Fruit fly (Drosophila melanogaster) whole organism, embryonic: ENCODE measurements around the gene Mip.

Experiments used
- Adf1 ChIP-seq: fragments of 200-800 bp; sonication (Bioruptor generic); IDR thresholded peaks from 2 replicates; pipeline ENCODE4 v1.3.6; 2022; ENCODE audit warnings: missing biosample characterization, missing genetic modification characterization
- Blimp-1 ChIP-seq: fragments of 200-800 bp; sonication (Bioruptor generic); optimal IDR thresholded peaks from 3 replicates; lab custom pipeline; 2018; ENCODE audit warnings: missing biosample characterization, missing genetic modification characterization, mild to moderate bottlenecking, moderate library complexity, missing genetic modification reagents
- CG10654 ChIP-seq: fragments of 200-800 bp; sonication (Bioruptor generic); optimal IDR thresholded peaks from 2 replicates; lab custom pipeline; 2016; ENCODE audit warnings: missing biosample characterization, missing genetic modification characterization
- CG11398 ChIP-seq: fragments of 200-800 bp; sonication (Bioruptor generic); optimal IDR thresholded peaks from 2 replicates; lab custom pipeline; 2016; ENCODE audit warnings: missing biosample characterization, missing genetic modification characterization
- CG12769 ChIP-seq: fragments of 200-800 bp; sonication (Bioruptor generic); optimal IDR thresholded peaks from 2 replicates; lab custom pipeline; 2019; ENCODE audit warnings: missing biosample characterization, mild to moderate bottlenecking, missing genetic modification characterization, moderate library complexity
- CG13296 ChIP-seq: fragments of 200-800 bp; sonication (Bioruptor generic); optimal IDR thresholded peaks from 3 replicates; lab custom pipeline; 2018; ENCODE audit warnings: missing biosample characterization, mild to moderate bottlenecking, missing genetic modification characterization
- CG15479 ChIP-seq: fragments of 200-800 bp; sonication (Bioruptor generic); optimal IDR thresholded peaks from 3 replicates; lab custom pipeline; 2019; ENCODE audit warnings: missing biosample characterization, mild to moderate bottlenecking, missing genetic modification characterization, moderate library complexity
- CG1602 ChIP-seq: fragments of 200-800 bp; sonication (Bioruptor generic); optimal IDR thresholded peaks from 3 replicates; lab custom pipeline; 2016; ENCODE audit warnings: missing biosample characterization, missing genetic modification characterization
- CG16779 ChIP-seq: fragments of 200-800 bp; sonication (Bioruptor generic); IDR thresholded peaks from 2 replicates; pipeline ENCODE4 v1.3.6; 2022; ENCODE audit warnings: missing biosample characterization, missing genetic modification characterization
- CG17359 ChIP-seq: fragments of 200-800 bp; sonication (Bioruptor generic); optimal IDR thresholded peaks from 3 replicates; lab custom pipeline; 2018; ENCODE audit warnings: missing biosample characterization, mild to moderate bottlenecking, missing genetic modification characterization, moderate library complexity
- CG2889 ChIP-seq: fragments of 200-800 bp; sonication (Bioruptor generic); IDR thresholded peaks from 3 replicates; pipeline ENCODE4 v1.3.6; 2022; ENCODE audit warnings: missing biosample characterization, missing genetic modification characterization
- CG32772 ChIP-seq: fragments of 200-800 bp; sonication (Bioruptor generic); IDR thresholded peaks from 2 replicates; pipeline ENCODE4 v1.3.6; 2022; ENCODE audit warnings: missing biosample characterization, missing genetic modification characterization
- CG34376 ChIP-seq: fragments of 200-800 bp; sonication (Bioruptor generic); optimal IDR thresholded peaks from 2 replicates; lab custom pipeline; 2018; ENCODE audit warnings: missing biosample characterization, mild to moderate bottlenecking, missing genetic modification characterization
- CG34422 ChIP-seq: fragments of 200-800 bp; sonication (Bioruptor generic); IDR thresholded peaks from 3 replicates; pipeline ENCODE4 v1.3.6; 2022; ENCODE audit warnings: missing biosample characterization, missing genetic modification characterization
- CG4282 ChIP-seq: fragments of 200-800 bp; sonication (Bioruptor generic); optimal IDR thresholded peaks from 2 replicates; lab custom pipeline; 2016; ENCODE audit warnings: missing biosample characterization, missing genetic modification characterization
- CG4424 ChIP-seq: fragments of 200-800 bp; sonication (Bioruptor generic); optimal IDR thresholded peaks from 3 replicates; lab custom pipeline; 2016; ENCODE audit warnings: missing biosample characterization, missing genetic modification characterization
- CG5953 ChIP-seq: fragments of 200-800 bp; sonication (Bioruptor generic); IDR thresholded peaks from 2 replicates; pipeline ENCODE4 v1.3.6; 2022; ENCODE audit warnings: missing biosample characterization, missing genetic modification characterization
- CG8388 ChIP-seq: fragments of 200-800 bp; sonication (Bioruptor generic); optimal IDR thresholded peaks from 2 replicates; lab custom pipeline; 2019; ENCODE audit warnings: missing biosample characterization, mild to moderate bottlenecking, missing genetic modification characterization, moderate library complexity
- CkIIα-i1 ChIP-seq: fragments of 200-800 bp; sonication (Bioruptor generic); IDR thresholded peaks from 2 replicates; pipeline ENCODE4 v1.3.6; 2022; ENCODE audit warnings: missing biosample characterization, missing genetic modification characterization
- D19A ChIP-seq: fragments of 200-800 bp; optimal IDR thresholded peaks from 3 replicates; lab custom pipeline; 2019; ENCODE audit warnings: missing biosample characterization, mild to moderate bottlenecking, missing genetic modification characterization, moderate library complexity
- E2f2 ChIP-seq: fragments of 200-800 bp; sonication (Bioruptor generic); IDR thresholded peaks from 2 replicates; pipeline ENCODE4 v1.3.6; 2022; ENCODE audit warnings: missing biosample characterization, missing genetic modification characterization
- Ets65A ChIP-seq: fragments of 200-800 bp; sonication (Bioruptor generic); peaks from one replicate; lab custom pipeline; 2016; ENCODE audit warnings: missing biosample characterization, missing genetic modification characterization
- Hand ChIP-seq: fragments of 200-800 bp; sonication (Bioruptor generic); optimal IDR thresholded peaks from 2 replicates; lab custom pipeline; 2017; ENCODE audit warnings: mild to moderate bottlenecking, missing biosample characterization, missing genetic modification reagents, missing genetic modification characterization
- Jarid2 ChIP-seq: fragments of 200-800 bp; sonication (Bioruptor generic); optimal IDR thresholded peaks from 3 replicates; lab custom pipeline; 2017; ENCODE audit warnings: mild to moderate bottlenecking, missing biosample characterization, missing genetic modification reagents, missing genetic modification characterization
- NK7.1 ChIP-seq: fragments of 200-800 bp; sonication (Bioruptor generic); optimal IDR thresholded peaks from 3 replicates; lab custom pipeline; 2016; ENCODE audit warnings: missing biosample characterization, missing genetic modification characterization
- Poxn ChIP-seq: fragments of 200-800 bp; sonication (Bioruptor generic); IDR thresholded peaks from 2 replicates; pipeline ENCODE4 v1.3.6; 2022; ENCODE audit warnings: missing biosample characterization, missing genetic modification characterization
- Sox102F ChIP-seq: fragments of 200-800 bp; sonication (Bioruptor generic); optimal IDR thresholded peaks from 2 replicates; lab custom pipeline; 2018; ENCODE audit warnings: missing biosample characterization, mild to moderate bottlenecking, missing genetic modification characterization, moderate library complexity
- Taf1 ChIP-seq: fragments of 200-800 bp; sonication (Bioruptor generic); IDR thresholded peaks from 2 replicates; pipeline ENCODE4 v1.3.6; 2022; ENCODE audit warnings: missing biosample characterization, missing genetic modification characterization
- Xrp1 ChIP-seq: fragments of 200-800 bp; sonication (Bioruptor generic); IDR thresholded peaks from 2 replicates; pipeline ENCODE4 v1.3.6; 2022; ENCODE audit warnings: missing biosample characterization, missing genetic modification characterization
- ac ChIP-seq: fragments of 200-800 bp; sonication (Bioruptor generic); optimal IDR thresholded peaks from 3 replicates; lab custom pipeline; 2017; ENCODE audit warnings: missing biosample characterization, mild to moderate bottlenecking, missing genetic modification characterization
- ato ChIP-seq: fragments of 200-800 bp; sonication (Bioruptor generic); IDR thresholded peaks from 2 replicates; pipeline ENCODE4 v1.3.6; 2022; ENCODE audit warnings: missing biosample characterization, missing genetic modification characterization; ENCODE audit not compliant: partially characterized antibody
- bsh ChIP-seq, 2 experiments: fragments of 200-800 bp; sonication (Bioruptor generic); optimal IDR thresholded peaks; 2 replicates each; lab custom pipeline; 2017 to 2018; ENCODE audit warnings: mild to moderate bottlenecking in 2 of 2, missing biosample characterization in 2 of 2, missing genetic modification characterization in 2 of 2, moderate library complexity in 1 of 2
- btn ChIP-seq: fragments of 200-800 bp; sonication (Bioruptor generic); optimal IDR thresholded peaks from 2 replicates; lab custom pipeline; 2016; ENCODE audit warnings: missing biosample characterization, missing genetic modification characterization
- crc ChIP-seq: fragments of 200-800 bp; sonication (Bioruptor generic); optimal IDR thresholded peaks from 2 replicates; lab custom pipeline; 2016; ENCODE audit warnings: missing biosample characterization, missing genetic modification characterization
- crol ChIP-seq: fragments of 200-800 bp; sonication (Bioruptor generic); IDR thresholded peaks from 2 replicates; pipeline ENCODE4 v1.3.6; 2022; ENCODE audit warnings: missing biosample characterization, missing genetic modification characterization
- gcm ChIP-seq: fragments of 200-800 bp; sonication (Bioruptor generic); optimal IDR thresholded peaks from 2 replicates; lab custom pipeline; 2019; ENCODE audit warnings: missing biosample characterization, mild to moderate bottlenecking, missing genetic modification characterization, moderate library complexity
- grau ChIP-seq: fragments of 200-800 bp; optimal IDR thresholded peaks from 3 replicates; lab custom pipeline; 2019; ENCODE audit warnings: missing biosample characterization, mild to moderate bottlenecking, missing genetic modification characterization, moderate library complexity
- grn ChIP-seq: fragments of 200-800 bp; sonication (Bioruptor generic); optimal IDR thresholded peaks from 3 replicates; lab custom pipeline; 2017; ENCODE audit warnings: missing biosample characterization, missing genetic modification characterization
- hb ChIP-seq: fragments of 200-800 bp; sonication (Bioruptor generic); IDR thresholded peaks from 3 replicates; pipeline ENCODE4 v1.3.6; 2022; ENCODE audit warnings: missing biosample characterization, missing genetic modification characterization; ENCODE audit not compliant: partially characterized antibody
- hth ChIP-seq: fragments of >200 bp; optimal IDR thresholded peaks from 2 replicates; lab custom pipeline; 2017; ENCODE audit warnings: inconsistent platforms
- nmo ChIP-seq: fragments of 200-800 bp; sonication (Bioruptor generic); optimal IDR thresholded peaks from 2 replicates; lab custom pipeline; 2018; ENCODE audit warnings: missing biosample characterization, mild to moderate bottlenecking, missing genetic modification characterization, moderate library complexity
- phol ChIP-seq: fragments of 200-800 bp; sonication (Bioruptor generic); optimal IDR thresholded peaks from 3 replicates; lab custom pipeline; 2018; ENCODE audit warnings: missing biosample characterization, mild to moderate bottlenecking, missing genetic modification characterization, moderate library complexity
- row ChIP-seq: fragments of 200-800 bp; sonication (Bioruptor generic); IDR thresholded peaks from 3 replicates; pipeline ENCODE4 v1.3.6; 2022; ENCODE audit warnings: missing biosample characterization, missing genetic modification characterization
- scrt ChIP-seq: fragments of 200-800 bp; sonication (Bioruptor generic); optimal IDR thresholded peaks from 2 replicates; lab custom pipeline; 2018; ENCODE audit warnings: missing biosample characterization, mild to moderate bottlenecking, missing genetic modification characterization, moderate library complexity
- sim ChIP-seq: fragments of 200-800 bp; sonication (Bioruptor generic); IDR thresholded peaks from 2 replicates; pipeline ENCODE4 v1.3.6; 2022; ENCODE audit warnings: missing biosample characterization, missing genetic modification characterization
- sisA ChIP-seq: fragments of 200-800 bp; sonication (Bioruptor generic); IDR thresholded peaks from 2 replicates; pipeline ENCODE4 v1.3.6; 2022; ENCODE audit warnings: missing biosample characterization, missing genetic modification characterization
- slou ChIP-seq: fragments of 200-800 bp; sonication (Bioruptor generic); optimal IDR thresholded peaks from 3 replicates; lab custom pipeline; 2016; ENCODE audit warnings: missing biosample characterization, missing genetic modification characterization
- sob ChIP-seq: fragments of 200-800 bp; sonication (Bioruptor generic); IDR thresholded peaks from 2 replicates; pipeline ENCODE4 v1.3.6; 2022; ENCODE audit warnings: missing biosample characterization, missing genetic modification characterization
- sqz ChIP-seq: fragments of 200-800 bp; sonication (Bioruptor generic); optimal IDR thresholded peaks from 3 replicates; lab custom pipeline; 2018; ENCODE audit warnings: missing biosample characterization, mild to moderate bottlenecking, missing genetic modification characterization
- tgo ChIP-seq: fragments of 200-800 bp; sonication (Bioruptor generic); IDR thresholded peaks from 3 replicates; pipeline ENCODE4 v1.3.6; 2022; ENCODE audit warnings: missing biosample characterization, missing genetic modification characterization
- tup ChIP-seq: fragments of 200-800 bp; sonication (Bioruptor generic); optimal IDR thresholded peaks from 2 replicates; lab custom pipeline; 2016; ENCODE audit warnings: missing biosample characterization, mild to moderate bottlenecking, missing genetic modification characterization, moderate library complexity

Mip gene

dm6 chr3L:17379311-17379710 is 29.8 kb upstream of the Mip start, which contains the start of gene Cad74A (continued):
- TF ChIP-seq ac (GFP tag; lab: Kevin White, UChicago) (peak; percentile 9), Jarid2 (GFP tag; lab: Kevin White, UChicago) (peak; percentile 79), CG15479 (GFP tag; lab: Kevin White, UChicago) (peak; percentile 81), CG13296 (GFP tag; lab: Kevin White, UChicago) (no peak), Taf1 (GFP tag; lab: Robert Waterston, UW) (no peak), hb (no peak), CG17359 (tag; lab: Kevin White, UChicago) (no peak), sqz (GFP tag; lab: Kevin White, UChicago) (no peak), sisA (GFP tag; lab: Robert Waterston, UW) (no peak), hth (lab: Kevin White, UChicago) (no peak), CG34422 (GFP tag; lab: Robert Waterston, UW) (peak; percentile 70; the same call in 1 of the 3 replicates), Adf1 (GFP tag; lab: Robert Waterston, UW) (peak; percentile 24; the same call in 1 of the 2 replicates), E2f2 (GFP tag; lab: Robert Waterston, UW) (no peak), CG4424 (no peak), crc (no peak), sim (0 out of 2 replicates have a peak, but pooled peaks have one; percentile 52), phol (tag; lab: Kevin White, UChicago) (no peak), CG16779 (GFP tag; lab: Robert Waterston, UW) (0 out of 2 replicates have a peak, but pooled peaks have one; percentile 31), scrt (GFP tag; lab: Kevin White, UChicago) (no peak), CG34376 (GFP tag; lab: Kevin White, UChicago) (no peak), CG2889 (GFP tag; lab: Robert Waterston, UW) (no peak), sob (GFP tag; lab: Robert Waterston, UW) (0 out of 2 replicates have a peak, but pooled peaks have one; percentile 22), CG12769 (tag; lab: Kevin White, UChicago) (peak; percentile 57), CG5953 (no peak), tgo (GFP tag; lab: Robert Waterston, UW) (no peak), CG10654 (no peak), slou (no peak), NK7.1 (GFP tag; lab: Kevin White, UChicago) (no peak), CkIIα-i1 (no peak), CG11398 (no peak), Poxn (GFP tag; lab: Robert Waterston, UW) (no peak), CG1602 (GFP tag; lab: Kevin White, UChicago) (no peak), gcm (peak; percentile 37), btn (GFP tag; lab: Kevin White, UChicago) (no peak), ato (GFP tag; lab: Robert Waterston, UW) (peak; percentile 49; the same call in 1 of the 2 replicates), grau (no peak)

dm6 chr3L:17374956-17375621 is 25.6 kb upstream of the Mip start:
- peak; percentile 31 for TF ChIP-seq grn (GFP tag; lab: Kevin White, UChicago)
- TF ChIP-seq Xrp1 = 0 out of 2 replicates have a peak, but pooled peaks have one; percentile 13
- TF ChIP-seq CG4282 (GFP tag; lab: Kevin White, UChicago) = no peak
- TF ChIP-seq Blimp-1 (GFP tag; lab: Kevin White, UChicago) = peak; percentile 36
- peak; percentile 66 for TF ChIP-seq D19A
- peak; percentile 74 for TF ChIP-seq Ets65A (GFP tag; lab: Kevin White, UChicago)
- TF ChIP-seq sqz (GFP tag; lab: Kevin White, UChicago) = peak; percentile 20
- TF ChIP-seq Hand = no peak
- TF ChIP-seq phol (tag; lab: Kevin White, UChicago) = no peak
- no peak for TF ChIP-seq tup (GFP tag; lab: Kevin White, UChicago)
- peak; percentile 49 for TF ChIP-seq crol (GFP tag; lab: Robert Waterston, UW)
- TF ChIP-seq row (GFP tag; lab: Robert Waterston, UW) = peak; percentile 41; the same call in 2 of the 3 replicates
- TF ChIP-seq Sox102F (GFP tag; lab: Kevin White, UChicago) = peak; percentile 1
- TF ChIP-seq bsh (GFP tag; optimal IDR thresholded peaks at IDR 0.05; lab: Kevin White, UChicago) = peak in 1 of 2 experiments; percentile 32
- TF ChIP-seq nmo (GFP tag; lab: Kevin White, UChicago) = peak; percentile 15
- TF ChIP-seq CG32772 = 0 out of 2 replicates have a peak, but pooled peaks have one; percentile 9
- TF ChIP-seq CG8388 (GFP tag; lab: Kevin White, UChicago) = peak; percentile 5
